Worm (Caenorhabditis elegans) whole organism, early embryonic: Measurements from ENCODE around the gene Y75B12B.10.

Experiments used
- B0310.2 ChIP-seq: sonication (generic microtip); optimal IDR thresholded peaks from 2 replicates; lab custom pipeline; 2016; ENCODE audit warnings: mild to moderate bottlenecking, missing genetic modification characterization, missing compliant biosample characterization
- F13C5.2 ChIP-seq: sonication (generic microtip); optimal IDR thresholded peaks from 2 replicates; lab custom pipeline; 2017; ENCODE audit warnings: mild to moderate bottlenecking, missing genetic modification characterization, inconsistent platforms, missing compliant biosample characterization
- aly-1 ChIP-seq: sonication (generic microtip); optimal IDR thresholded peaks from 2 replicates; lab custom pipeline; 2016; ENCODE audit warnings: missing genetic modification characterization, missing compliant biosample characterization
- ama-1 ChIP-seq: fragments of 150-350 bp; optimal IDR thresholded peaks from 2 replicates; lab custom pipeline; 2014
- ceh-13 ChIP-seq: fragments of 200-800 bp; sonication (Bioruptor generic); optimal IDR thresholded peaks from 2 replicates; lab custom pipeline; 2018; ENCODE audit warnings: mild to moderate bottlenecking, missing genetic modification characterization, missing compliant biosample characterization
- ceh-36 ChIP-seq: sonication (generic microtip); optimal IDR thresholded peaks from 2 replicates; lab custom pipeline; 2016; ENCODE audit warnings: missing genetic modification characterization, inconsistent platforms, missing compliant biosample characterization
- ets-7 ChIP-seq: sonication (generic microtip); optimal IDR thresholded peaks from 2 replicates; lab custom pipeline; 2016; ENCODE audit warnings: missing genotype, missing genetic modification characterization, missing compliant biosample characterization
- flt-1 ChIP-seq: fragments of 200-800 bp; sonication (Bioruptor generic); IDR thresholded peaks from 2 replicates; pipeline ENCODE4 v1.3.6; 2022; ENCODE audit warnings: missing genetic modification characterization, missing compliant biosample characterization
- hmbx-1 ChIP-seq: sonication (generic microtip); optimal IDR thresholded peaks from 2 replicates; lab custom pipeline; 2016; ENCODE audit warnings: mild to moderate bottlenecking, missing genetic modification characterization, missing compliant biosample characterization
- hmg-4 ChIP-seq: fragments of 200-800 bp; sonication (Bioruptor generic); optimal IDR thresholded peaks from 2 replicates; lab custom pipeline; 2018; ENCODE audit warnings: mild to moderate bottlenecking, missing genetic modification characterization, missing compliant biosample characterization
- hnd-1 ChIP-seq: sonication (generic microtip); optimal IDR thresholded peaks from 2 replicates; lab custom pipeline; 2016; ENCODE audit warnings: missing genetic modification characterization, missing compliant biosample characterization
- pes-1 ChIP-seq: fragments of 200-800 bp; sonication (Bioruptor generic); IDR thresholded peaks from 2 replicates; pipeline ENCODE4 v1.3.6; 2022; ENCODE audit warnings: missing genetic modification reagents, missing genetic modification characterization, missing compliant biosample characterization
- scrt-1 ChIP-seq: fragments of 200-800 bp; sonication (Bioruptor generic); IDR thresholded peaks from 2 replicates; pipeline ENCODE4 v1.3.6; 2022; ENCODE audit warnings: missing genetic modification characterization, missing compliant biosample characterization
- sea-1 ChIP-seq: fragments of 200-800 bp; sonication (Bioruptor generic); conservative IDR thresholded peaks from 2 replicates; pipeline ENCODE4 v1.3.6; 2022; ENCODE audit warnings: missing genetic modification characterization, missing compliant biosample characterization
- tbx-11 ChIP-seq: fragments of 200-800 bp; sonication (Bioruptor generic); IDR thresholded peaks from 2 replicates; pipeline ENCODE4 v1.3.6; 2022; ENCODE audit warnings: missing genetic modification characterization, missing compliant biosample characterization
- tbx-37 ChIP-seq: fragments of 200-800 bp; sonication (Bioruptor generic); conservative IDR thresholded peaks from 2 replicates; pipeline ENCODE4 v1.3.6; 2022; ENCODE audit warnings: missing genetic modification reagents, missing genetic modification characterization, missing compliant biosample characterization
- tra-4 ChIP-seq: sonication (generic microtip); optimal IDR thresholded peaks from 2 replicates; lab custom pipeline; 2017; ENCODE audit warnings: missing genetic modification characterization, missing compliant biosample characterization

The Y75B12B.10 gene

DNA sequence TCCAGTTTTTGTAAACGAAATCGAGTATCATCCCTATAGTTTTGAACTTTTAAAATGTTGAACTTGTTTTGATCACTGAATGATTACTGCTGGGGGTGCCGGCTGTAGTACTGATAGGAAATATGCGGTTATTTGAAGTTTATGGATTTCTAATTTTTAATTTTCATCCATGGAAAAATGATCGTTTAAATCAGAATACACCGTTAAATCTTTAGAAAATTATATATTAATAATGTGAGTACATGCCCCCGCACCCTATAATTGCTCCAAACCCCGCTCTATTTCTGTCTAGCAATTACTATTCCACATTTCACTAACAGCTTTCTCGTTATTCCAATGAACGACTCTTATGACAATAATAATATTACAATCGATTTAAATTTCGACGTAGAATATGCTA is at the start of gene Y75B12B.10:
Y75B12B.10 (plus strand) TSS at position 301 of the 400 bp plus-strand sequence.
- no peak for TF ChIP-seq hmbx-1 (tag; lab: Kevin White, UChicago)
- no peak for TF ChIP-seq aly-1 (tag; lab: Kevin White, UChicago)
- TF ChIP-seq scrt-1 (GFP tag; lab: Robert Waterston, UW) = no peak
- no peak for TF ChIP-seq hnd-1 (tag; lab: Kevin White, UChicago)
- TF ChIP-seq tbx-37 = no peak
- TF ChIP-seq pes-1 (GFP tag; lab: Robert Waterston, UW) = no peak
- no peak for TF ChIP-seq tbx-11 (GFP tag; lab: Robert Waterston, UW)
- no peak for TF ChIP-seq ets-7 (tag; lab: Kevin White, UChicago)
- no peak for TF ChIP-seq tra-4 (tag; lab: Kevin White, UChicago)
- no peak for TF ChIP-seq hmg-4
- no peak for TF ChIP-seq sea-1
- no peak for TF ChIP-seq flt-1 (GFP tag; lab: Robert Waterston, UW)
- no peak for TF ChIP-seq ama-1 (lab: Kevin White, UChicago)
- TF ChIP-seq F13C5.2 (tag; lab: Kevin White, UChicago) = no peak
- no peak for TF ChIP-seq ceh-13 (GFP tag; lab: Kevin White, UChicago)
- no peak for TF ChIP-seq B0310.2 (tag; lab: Kevin White, UChicago)
- no peak for TF ChIP-seq ceh-36 (tag; lab: Kevin White, UChicago)

DNA sequence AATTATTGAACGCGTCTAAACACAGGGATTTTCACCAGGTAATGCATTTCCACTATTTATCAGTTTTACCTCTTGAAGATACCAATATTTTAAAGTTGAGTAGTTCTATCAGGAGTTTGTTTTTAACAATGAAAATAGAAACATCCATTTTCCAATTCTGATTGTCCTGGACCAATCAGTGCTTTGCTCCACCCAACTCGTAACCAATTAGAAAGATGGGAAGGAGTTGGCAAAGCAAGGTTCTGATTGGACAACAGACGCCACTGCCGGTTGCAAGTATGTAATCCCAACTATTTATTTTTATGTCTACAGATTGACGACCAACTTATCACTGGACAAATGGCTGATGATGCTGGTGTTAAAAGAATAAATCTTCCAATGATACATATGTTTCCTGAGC is 49.7 kb upstream of the Y75B12B.10 start:
- TF ChIP-seq B0310.2 (tag; lab: Kevin White, UChicago) (no peak), ama-1 (lab: Kevin White, UChicago) (no peak), tra-4 (tag; lab: Kevin White, UChicago) (no peak), ceh-36 (tag; lab: Kevin White, UChicago) (no peak), hnd-1 (tag; lab: Kevin White, UChicago) (no peak), ceh-13 (GFP tag; lab: Kevin White, UChicago) (no peak), flt-1 (GFP tag; lab: Robert Waterston, UW) (no peak), F13C5.2 (tag; lab: Kevin White, UChicago) (no peak), sea-1 (no peak), scrt-1 (GFP tag; lab: Robert Waterston, UW) (no peak), tbx-11 (GFP tag; lab: Robert Waterston, UW) (no peak), hmbx-1 (tag; lab: Kevin White, UChicago) (no peak), aly-1 (tag; lab: Kevin White, UChicago) (no peak), hmg-4 (no peak), ets-7 (tag; lab: Kevin White, UChicago) (no peak)

DNA sequence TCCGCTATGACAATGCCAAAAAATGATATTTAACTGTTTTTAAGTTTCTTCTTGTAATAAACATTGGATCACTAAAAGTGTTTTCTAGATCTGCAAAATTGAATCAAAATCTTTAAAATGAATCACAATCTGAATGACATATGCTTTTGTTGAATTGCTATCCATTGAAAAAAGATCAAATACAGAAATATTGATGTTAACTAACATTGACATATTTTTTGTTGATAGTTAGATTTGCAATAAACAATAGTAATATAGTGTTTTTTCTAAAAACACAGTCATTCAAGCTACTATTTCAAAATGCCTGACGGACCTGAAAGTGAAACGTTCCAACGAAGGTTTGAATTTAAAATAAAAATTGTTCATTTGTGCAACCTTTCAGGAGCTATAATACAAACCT is 49.2 kb upstream of the Y75B12B.10 start, which contains the start of gene T09F5.2:
T09F5.2 (plus strand) TSS at position 301 of the 400 bp plus-strand sequence.
- no peak for TF ChIP-seq ceh-13 (GFP tag; lab: Kevin White, UChicago)
- TF ChIP-seq F13C5.2 (tag; lab: Kevin White, UChicago) = no peak
- no peak for TF ChIP-seq hmg-4
- no peak for TF ChIP-seq sea-1
- no peak for TF ChIP-seq aly-1 (tag; lab: Kevin White, UChicago)

DNA sequence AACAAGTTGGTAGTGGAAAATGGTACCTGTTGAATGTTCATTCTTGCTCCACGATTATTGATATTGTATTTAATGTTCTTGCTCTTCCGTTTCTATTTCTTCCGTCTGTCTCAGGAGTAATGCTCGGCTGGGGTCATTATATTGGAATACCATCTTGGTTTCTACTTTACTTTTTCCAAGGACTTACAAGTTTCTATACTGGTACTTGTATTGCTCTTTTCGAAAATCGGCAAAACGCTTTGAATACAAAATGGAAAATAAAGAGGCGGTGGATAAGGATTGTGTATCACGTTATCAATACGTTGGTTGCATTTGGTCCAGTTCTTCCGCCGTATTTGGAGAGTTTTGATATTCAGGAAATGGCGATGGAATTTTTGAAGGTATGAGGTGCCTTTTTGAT is 47.9 kb upstream of the Y75B12B.10 start:
- TF ChIP-seq hmbx-1 (tag; lab: Kevin White, UChicago) = no peak
- no peak for TF ChIP-seq scrt-1 (GFP tag; lab: Robert Waterston, UW)

DNA sequence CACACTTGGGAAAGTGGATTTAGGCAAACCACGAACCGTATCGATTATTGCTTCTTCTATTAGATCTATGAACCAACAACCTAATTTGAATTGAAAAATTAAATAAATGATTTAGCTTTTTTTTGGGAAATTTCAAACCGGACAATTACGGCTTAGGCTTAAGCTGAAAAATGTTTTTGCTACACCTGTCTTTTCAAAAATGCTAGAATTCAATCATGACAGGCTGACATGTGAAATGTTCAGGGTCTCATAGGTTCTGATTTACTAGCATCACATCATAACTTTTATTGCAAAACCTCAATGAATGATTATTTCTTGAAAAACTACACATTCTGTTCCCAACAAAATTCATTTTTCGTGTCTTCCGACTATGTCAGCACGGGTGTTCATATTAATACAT is 46.6 kb upstream of the Y75B12B.10 start, which contains the start of gene srh-55:
srh-55 (plus strand) TSS at position 301 of the 400 bp plus-strand sequence.
- no peak for TF ChIP-seq ama-1 (lab: Kevin White, UChicago)
- TF ChIP-seq scrt-1 (GFP tag; lab: Robert Waterston, UW) = no peak
- no peak for TF ChIP-seq flt-1 (GFP tag; lab: Robert Waterston, UW)
- no peak for TF ChIP-seq tbx-11 (GFP tag; lab: Robert Waterston, UW)
- no peak for TF ChIP-seq pes-1 (GFP tag; lab: Robert Waterston, UW)
- TF ChIP-seq tbx-37 = no peak
- no peak for TF ChIP-seq hmbx-1 (tag; lab: Kevin White, UChicago)
- TF ChIP-seq ets-7 (tag; lab: Kevin White, UChicago) = no peak
- TF ChIP-seq aly-1 (tag; lab: Kevin White, UChicago) = no peak
- no peak for TF ChIP-seq B0310.2 (tag; lab: Kevin White, UChicago)
- no peak for TF ChIP-seq hmg-4
- TF ChIP-seq sea-1 = no peak
- no peak for TF ChIP-seq hnd-1 (tag; lab: Kevin White, UChicago)
- TF ChIP-seq ceh-36 (tag; lab: Kevin White, UChicago) = no peak
- TF ChIP-seq ceh-13 (GFP tag; lab: Kevin White, UChicago) = no peak
- no peak for TF ChIP-seq tra-4 (tag; lab: Kevin White, UChicago)
- no peak for TF ChIP-seq F13C5.2 (tag; lab: Kevin White, UChicago)

DNA sequence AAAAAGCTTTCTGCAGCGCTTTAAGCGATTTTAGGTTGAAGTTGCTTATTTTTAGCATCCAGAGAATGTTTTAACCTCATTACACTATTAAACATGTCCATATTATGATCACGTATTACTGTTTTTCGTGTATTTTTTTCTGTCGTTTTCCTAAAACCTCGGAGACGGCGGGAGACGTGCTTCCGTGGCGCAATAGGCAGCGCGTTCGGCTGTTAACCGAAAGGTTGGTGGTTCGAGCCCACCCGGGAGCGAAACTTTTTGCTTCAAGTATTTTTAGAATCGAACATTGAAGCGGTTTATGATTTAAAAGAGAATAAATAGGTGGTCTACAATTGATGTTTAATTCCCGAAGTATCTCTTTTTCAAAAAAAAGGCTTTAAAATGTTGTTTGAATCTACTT is 43.4 kb upstream of the Y75B12B.10 start:
- no peak for TF ChIP-seq aly-1 (tag; lab: Kevin White, UChicago)
- no peak for TF ChIP-seq tbx-11 (GFP tag; lab: Robert Waterston, UW)
- TF ChIP-seq hnd-1 (tag; lab: Kevin White, UChicago) = no peak
- TF ChIP-seq pes-1 (GFP tag; lab: Robert Waterston, UW) = no peak
- no peak for TF ChIP-seq sea-1
- no peak for TF ChIP-seq tbx-37
- TF ChIP-seq hmbx-1 (tag; lab: Kevin White, UChicago) = no peak
- TF ChIP-seq flt-1 (GFP tag; lab: Robert Waterston, UW) = no peak
- no peak for TF ChIP-seq ets-7 (tag; lab: Kevin White, UChicago)
- no peak for TF ChIP-seq tra-4 (tag; lab: Kevin White, UChicago)
- no peak for TF ChIP-seq ama-1 (lab: Kevin White, UChicago)

DNA sequence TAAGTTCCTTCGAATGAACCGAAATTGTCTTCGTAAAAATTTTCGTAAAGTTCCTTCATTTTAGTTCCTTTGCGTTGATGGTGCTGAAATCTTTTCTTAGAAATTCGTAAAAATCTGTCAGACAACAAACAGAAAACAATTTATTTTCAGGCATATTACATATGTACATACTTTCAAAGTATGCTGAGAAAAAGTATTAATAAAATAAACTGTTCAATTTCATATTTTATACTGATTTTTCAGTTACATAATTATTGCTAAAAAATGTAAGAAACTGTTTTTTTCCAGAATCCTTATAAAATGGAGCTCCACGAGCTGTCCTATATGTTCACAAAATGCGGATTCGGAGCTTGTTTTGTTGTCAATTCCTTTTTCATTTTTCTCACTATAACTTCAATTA is 41.2 kb upstream of the Y75B12B.10 start, which contains the start of gene str-45:
str-45 (plus strand) TSS at position 301 of the 400 bp plus-strand sequence.
- TF ChIP-seq tra-4 (tag; lab: Kevin White, UChicago) (no peak), B0310.2 (tag; lab: Kevin White, UChicago) (no peak), ets-7 (tag; lab: Kevin White, UChicago) (no peak), hmg-4 (no peak)
